In genomic region chr2L:2579669-2580351, dm6 we compare ENCODE assay signal across 3 fruit fly cellular contexts.
TF ChIP-seq lines count a peak whose summit lies in the region.

ND-B17.2 (minus strand) TSS chr2L:2580172.
Arpc5 (plus strand) TSS chr2L:2580292.

TF ChIP-seq in whole organism, adult, 20 proteins besides CTCF, POLR2A, EP300 and RAD21 (continued from another document):
- TF ChIP-seq CG7101 (tag; optimal IDR thresholded peaks at IDR 0.05; lab: Kevin White, UChicago) = no peak

TF ChIP-seq in whole organism, embryonic, 481 proteins besides CTCF, POLR2A, EP300 and RAD21 (continued from another document and continues in another):
- TF ChIP-seq Dp (GFP tag; optimal IDR thresholded peaks at IDR 0.05; lab: Kevin White, UChicago) (peak; percentile 34), CG12942 (GFP tag; optimal IDR thresholded peaks at IDR 0.05; lab: Kevin White, UChicago) (no peak), gcm2 (GFP tag; optimal IDR thresholded peaks at IDR 0.05; lab: Kevin White, UChicago) (no peak), Nf-YA (GFP tag; IDR thresholded peaks at IDR 0.05; lab: Robert Waterston, UW) (no peak), CG9817 (tag; optimal IDR thresholded peaks at IDR 0.05; lab: Kevin White, UChicago) (no peak), CG9797 (GFP tag; optimal IDR thresholded peaks at IDR 0.05; lab: Kevin White, UChicago) (peak; percentile 93), CG2875 (GFP tag; optimal IDR thresholded peaks at IDR 0.05; lab: Kevin White, UChicago) (no peak), peb (GFP tag; IDR thresholded peaks at IDR 0.05; lab: Robert Waterston, UW) (no peak), CG3838 (GFP tag; optimal IDR thresholded peaks at IDR 0.05; lab: Kevin White, UChicago) (no peak), D (optimal IDR thresholded peaks at IDR 0.05; lab: Kevin White, UChicago) (no peak), D (GFP tag; optimal IDR thresholded peaks at IDR 0.05; lab: Kevin White, UChicago) (no peak), Awh (GFP tag; IDR thresholded peaks at IDR 0.05; lab: Robert Waterston, UW) (no peak), lilli (GFP tag; optimal IDR thresholded peaks at IDR 0.05; lab: Kevin White, UChicago) (peak; percentile 32), wor (GFP tag; IDR thresholded peaks at IDR 0.05; lab: Robert Waterston, UW) (no peak), CG18262 (tag; optimal IDR thresholded peaks at IDR 0.05; lab: Kevin White, UChicago) (peak; percentile 29), Opbp (GFP tag; IDR thresholded peaks at IDR 0.05; lab: Robert Waterston, UW; ENCODE audit: partially characterized antibody) (no peak), gem (tag; optimal IDR thresholded peaks at IDR 0.05; lab: Kevin White, UChicago) (no peak), nau (GFP tag; optimal IDR thresholded peaks at IDR 0.05; lab: Kevin White, UChicago) (no peak), CG34224 (GFP tag; IDR thresholded peaks at IDR 0.05; lab: Robert Waterston, UW; ENCODE audit: partially characterized antibody) (no peak), Ada2b (GFP tag; IDR thresholded peaks at IDR 0.05; lab: Robert Waterston, UW) (no peak), Dip3 (GFP tag; optimal IDR thresholded peaks at IDR 0.05; lab: Kevin White, UChicago) (no peak), CG7556 (GFP tag; optimal IDR thresholded peaks at IDR 0.05; lab: Kevin White, UChicago) (no peak), sug (tag; optimal IDR thresholded peaks at IDR 0.05; lab: Kevin White, UChicago) (peak; percentile 32), CG10366 (GFP tag; IDR thresholded peaks at IDR 0.05; lab: Robert Waterston, UW) (no peak), CG12219 (GFP tag; optimal IDR thresholded peaks at IDR 0.05; lab: Kevin White, UChicago) (no peak), E2f2 (GFP tag; IDR thresholded peaks at IDR 0.05; lab: Robert Waterston, UW) (peak; percentile 47; the same call in 1 of the 2 replicates), CG34376 (GFP tag; optimal IDR thresholded peaks at IDR 0.05; lab: Kevin White, UChicago) (no peak), ranshi (GFP tag; IDR thresholded peaks at IDR 0.05; lab: Robert Waterston, UW) (no peak), CoRest (tag; optimal IDR thresholded peaks at IDR 0.05; lab: Kevin White, UChicago) (peak; percentile 42), ab (GFP tag; optimal IDR thresholded peaks at IDR 0.05; lab: Kevin White, UChicago) (no peak), CHES-1-like (GFP tag; optimal IDR thresholded peaks at IDR 0.05; lab: Kevin White, UChicago) (peak; percentile 12), CG9437 (GFP tag; optimal IDR thresholded peaks at IDR 0.05; lab: Kevin White, UChicago) (no peak), CG4854 (GFP tag; optimal IDR thresholded peaks at IDR 0.05; lab: Kevin White, UChicago) (no peak), CG18599 (GFP tag; optimal IDR thresholded peaks at IDR 0.05; lab: Kevin White, UChicago) (no peak), CG11504 (tag; optimal IDR thresholded peaks at IDR 0.05; lab: Kevin White, UChicago) (no peak), H2.0 (GFP tag; IDR thresholded peaks at IDR 0.05; lab: Robert Waterston, UW) (no peak), Ets97D (GFP tag; optimal IDR thresholded peaks at IDR 0.05; lab: Kevin White, UChicago) (peak; percentile 46), CG15601 (tag; optimal IDR thresholded peaks at IDR 0.05; lab: Kevin White, UChicago) (no peak), CG7839 (tag; optimal IDR thresholded peaks at IDR 0.05; lab: Kevin White, UChicago) (no peak), CG32532 (GFP tag; IDR thresholded peaks at IDR 0.05; lab: Robert Waterston, UW) (no peak), CG4730 (GFP tag; IDR thresholded peaks at IDR 0.05; lab: Robert Waterston, UW) (no peak), stwl (tag; optimal IDR thresholded peaks at IDR 0.05; lab: Kevin White, UChicago) (peak; percentile 75), dimm (GFP tag; IDR thresholded peaks at IDR 0.05; lab: Robert Waterston, UW) (no peak), CG17328 (GFP tag; IDR thresholded peaks at IDR 0.05; lab: Robert Waterston, UW) (no peak), CG10959 (GFP tag; IDR thresholded peaks at IDR 0.05; lab: Robert Waterston, UW) (no peak), CG12071 (GFP tag; optimal IDR thresholded peaks at IDR 0.05; lab: Kevin White, UChicago) (no peak), CG14710 (tag; optimal IDR thresholded peaks at IDR 0.05; lab: Kevin White, UChicago) (peak; percentile 61), kah (GFP tag; optimal IDR thresholded peaks at IDR 0.05; lab: Kevin White, UChicago) (no peak), org-1 (GFP tag; optimal IDR thresholded peaks at IDR 0.05; lab: Kevin White, UChicago) (no peak), nerfin-2 (GFP tag; IDR thresholded peaks at IDR 0.05; lab: Robert Waterston, UW; ENCODE audit: partially characterized antibody) (no peak), slou (GFP tag; optimal IDR thresholded peaks at IDR 0.05; lab: Kevin White, UChicago) (no peak), Bgb (GFP tag; IDR thresholded peaks at IDR 0.05; lab: Robert Waterston, UW; ENCODE audit: partially characterized antibody) (no peak), ATbp (GFP tag; optimal IDR thresholded peaks at IDR 0.05; lab: Kevin White, UChicago) (no peak), hth (optimal IDR thresholded peaks at IDR 0.05; lab: Kevin White, UChicago) (no peak), az2 (GFP tag; optimal IDR thresholded peaks at IDR 0.05; lab: Kevin White, UChicago) (no peak), CG1024 (GFP tag; IDR thresholded peaks at IDR 0.05; lab: Robert Waterston, UW) (no peak), BtbVII (GFP tag; optimal IDR thresholded peaks at IDR 0.05; lab: Kevin White, UChicago) (no peak), CG8924 (tag; optimal IDR thresholded peaks at IDR 0.05; lab: Kevin White, UChicago) (no peak), al (GFP tag; IDR thresholded peaks at IDR 0.05; lab: Robert Waterston, UW) (no peak), HLH4C (GFP tag; IDR thresholded peaks at IDR 0.05; lab: Robert Waterston, UW; ENCODE audit: partially characterized antibody) (no peak), Oaz (GFP tag; IDR thresholded peaks at IDR 0.05; lab: Robert Waterston, UW) (no peak), aop (GFP tag; IDR thresholded peaks at IDR 0.05; lab: Robert Waterston, UW) (no peak), CG3995 (GFP tag; optimal IDR thresholded peaks at IDR 0.05; lab: Kevin White, UChicago) (peak; percentile 24), CG14050 (GFP tag; IDR thresholded peaks at IDR 0.05; lab: Robert Waterston, UW) (no peak), CG18619 (GFP tag; optimal IDR thresholded peaks at IDR 0.05; lab: Kevin White, UChicago) (no peak), CG1602 (GFP tag; optimal IDR thresholded peaks at IDR 0.05; lab: Kevin White, UChicago) (no peak), bbx (GFP tag; IDR thresholded peaks at IDR 0.05; lab: Robert Waterston, UW; ENCODE audit: partially characterized antibody) (no peak), CG5245 (GFP tag; optimal IDR thresholded peaks at IDR 0.05; lab: Kevin White, UChicago) (no peak), croc (GFP tag; conservative IDR thresholded peaks at IDR 0.05; lab: Robert Waterston, UW) (no peak)

TF ChIP-seq in whole organism, prepupa, 60 proteins besides CTCF, POLR2A, EP300 and RAD21 (continued from another document):
- TF ChIP-seq CG4318 (GFP tag; optimal IDR thresholded peaks at IDR 0.05; lab: Kevin White, UChicago) (no peak), CG11762 (GFP tag; optimal IDR thresholded peaks at IDR 0.05; lab: Kevin White, UChicago; ENCODE audit: insufficient read depth) (no peak), CG6276 (GFP tag; optimal IDR thresholded peaks at IDR 0.05; lab: Kevin White, UChicago) (no peak), CG3919 (GFP tag; optimal IDR thresholded peaks at IDR 0.05; lab: Kevin White, UChicago) (no peak), dac (GFP tag; optimal IDR thresholded peaks at IDR 0.05; lab: Kevin White, UChicago) (no peak)
